Fruit fly (Drosophila melanogaster) whole organism, prepupa: ENCODE data around the gene CG13376.

Source experiments
- Blimp-1 ChIP-seq: fragments of 200-800 bp; sonication (Bioruptor generic); optimal IDR thresholded peaks from 3 replicates; lab custom pipeline; 2017; ENCODE audit warnings: missing biosample characterization, missing genetic modification characterization, mild to moderate bottlenecking, moderate library complexity, missing genetic modification reagents
- CG10631 ChIP-seq: fragments of 200-800 bp; sonication (Bioruptor generic); optimal IDR thresholded peaks from 2 replicates; lab custom pipeline; 2016; ENCODE audit warnings: missing biosample characterization, missing genetic modification characterization
- CG10669 ChIP-seq: fragments of 200-800 bp; sonication (Bioruptor generic); optimal IDR thresholded peaks from 3 replicates; lab custom pipeline; 2018; ENCODE audit warnings: missing biosample characterization, mild to moderate bottlenecking, missing genetic modification characterization, moderate library complexity
- CG11762 ChIP-seq: fragments of 200-800 bp; sonication (Bioruptor generic); optimal IDR thresholded peaks from 3 replicates; lab custom pipeline; 2016; ENCODE audit warnings: missing biosample characterization, missing genetic modification characterization; ENCODE audit not compliant: insufficient read depth
- CG11902 ChIP-seq: fragments of 200-800 bp; sonication (Bioruptor generic); optimal IDR thresholded peaks from 3 replicates; lab custom pipeline; 2016; ENCODE audit warnings: missing biosample characterization, missing genetic modification characterization
- CG15336 ChIP-seq: fragments of 200-800 bp; sonication (Bioruptor generic); IDR thresholded peaks from 2 replicates; pipeline ENCODE4 v1.3.6; 2022; ENCODE audit warnings: missing biosample characterization, missing genetic modification characterization
- CG3032 ChIP-seq: fragments of 200-800 bp; optimal IDR thresholded peaks from 2 replicates; lab custom pipeline; 2019; ENCODE audit warnings: missing biosample characterization, mild to moderate bottlenecking, missing genetic modification characterization, moderate library complexity
- CG31627 ChIP-seq: fragments of 200-800 bp; sonication (Bioruptor generic); optimal IDR thresholded peaks from 3 replicates; lab custom pipeline; 2016; ENCODE audit warnings: missing biosample characterization, missing genetic modification characterization
- CG32006 ChIP-seq: fragments of 200-800 bp; sonication (Bioruptor generic); optimal IDR thresholded peaks from 3 replicates; lab custom pipeline; 2017; ENCODE audit warnings: missing biosample characterization, mild to moderate bottlenecking, missing genetic modification characterization
- CG34406 ChIP-seq: fragments of 200-800 bp; sonication (Bioruptor generic); optimal IDR thresholded peaks from 3 replicates; lab custom pipeline; 2016; ENCODE audit warnings: missing biosample characterization, missing genetic modification characterization
- CG3919 ChIP-seq: fragments of 200-800 bp; sonication (Bioruptor generic); optimal IDR thresholded peaks from 3 replicates; lab custom pipeline; 2016; ENCODE audit warnings: missing biosample characterization, missing genetic modification characterization
- CG4318 ChIP-seq: fragments of 200-800 bp; sonication (Bioruptor generic); optimal IDR thresholded peaks from 3 replicates; lab custom pipeline; 2017; ENCODE audit warnings: missing biosample characterization, mild to moderate bottlenecking, missing genetic modification characterization
- CG6163 ChIP-seq: fragments of 200-800 bp; sonication (Bioruptor generic); IDR thresholded peaks from 3 replicates; pipeline ENCODE4 v1.3.6; 2022; ENCODE audit warnings: missing biosample characterization, missing genetic modification characterization
- CG6276 ChIP-seq: fragments of 200-800 bp; sonication (Bioruptor generic); optimal IDR thresholded peaks from 2 replicates; lab custom pipeline; 2017; ENCODE audit warnings: missing biosample characterization, mild to moderate bottlenecking, missing genetic modification characterization
- CG6792 ChIP-seq: fragments of 200-800 bp; sonication (Bioruptor generic); optimal IDR thresholded peaks from 3 replicates; lab custom pipeline; 2016; ENCODE audit warnings: missing biosample characterization, missing genetic modification characterization
- CG6808 ChIP-seq: fragments of 200-800 bp; sonication (Bioruptor generic); optimal IDR thresholded peaks from 3 replicates; lab custom pipeline; 2017; ENCODE audit warnings: missing biosample characterization, missing genetic modification characterization, mild to moderate bottlenecking, moderate library complexity, missing genetic modification reagents
- CG6854 ChIP-seq: fragments of 200-800 bp; sonication (Bioruptor generic); optimal IDR thresholded peaks from 2 replicates; lab custom pipeline; 2017; ENCODE audit warnings: missing biosample characterization, mild to moderate bottlenecking, missing genetic modification characterization
- CG7368 ChIP-seq: fragments of 200-800 bp; sonication (Bioruptor generic); optimal IDR thresholded peaks from 3 replicates; lab custom pipeline; 2016; ENCODE audit warnings: missing biosample characterization, missing genetic modification characterization
- CG8119 ChIP-seq: fragments of 200-800 bp; sonication (Bioruptor generic); IDR thresholded peaks from 3 replicates; pipeline ENCODE4 v1.3.6; 2022; ENCODE audit warnings: missing biosample characterization, missing genetic modification characterization
- CG8319 ChIP-seq: fragments of 200-800 bp; sonication (Bioruptor generic); optimal IDR thresholded peaks from 3 replicates; lab custom pipeline; 2016; ENCODE audit warnings: missing biosample characterization, missing genetic modification characterization
- CG8632 ChIP-seq: fragments of 200-800 bp; sonication (Bioruptor generic); optimal IDR thresholded peaks from 3 replicates; lab custom pipeline; 2016; ENCODE audit warnings: missing biosample characterization, missing genetic modification characterization
- CG9139 ChIP-seq: fragments of 200-800 bp; sonication (Bioruptor generic); optimal IDR thresholded peaks from 3 replicates; lab custom pipeline; 2017; ENCODE audit warnings: missing biosample characterization, mild to moderate bottlenecking, missing genetic modification characterization
- Eip75B ChIP-seq: fragments of 200-800 bp; sonication (Bioruptor generic); optimal IDR thresholded peaks from 3 replicates; lab custom pipeline; 2016; ENCODE audit warnings: missing biosample characterization, missing genetic modification characterization
- Eip93F ChIP-seq: fragments of 200-800 bp; sonication (Bioruptor generic); optimal IDR thresholded peaks from 2 replicates; lab custom pipeline; 2016; ENCODE audit warnings: missing biosample characterization, mild to moderate bottlenecking, missing genetic modification characterization
- Ets21C ChIP-seq: fragments of 200-800 bp; sonication (Bioruptor generic); optimal IDR thresholded peaks from 3 replicates; lab custom pipeline; 2016; ENCODE audit warnings: missing biosample characterization, missing genetic modification characterization
- Ets96B ChIP-seq: fragments of 200-800 bp; optimal IDR thresholded peaks from 2 replicates; lab custom pipeline; 2019; ENCODE audit warnings: missing biosample characterization, mild to moderate bottlenecking, missing genetic modification characterization, moderate library complexity
- Gug ChIP-seq: fragments of 200-800 bp; sonication (Bioruptor generic); IDR thresholded peaks from 2 replicates; pipeline ENCODE4 v1.3.6; 2022; ENCODE audit warnings: missing biosample characterization, missing genetic modification characterization
- Hr38 ChIP-seq: sonication (Bioruptor generic); optimal IDR thresholded peaks from 2 replicates; lab custom pipeline; 2016; ENCODE audit warnings: missing biosample characterization, missing genetic modification characterization
- Hr39 ChIP-seq: fragments of 200-800 bp; sonication (Bioruptor generic); optimal IDR thresholded peaks from 2 replicates; lab custom pipeline; 2016; ENCODE audit warnings: missing biosample characterization, missing genetic modification characterization
- Hr4 ChIP-seq: fragments of 200-800 bp; sonication (Bioruptor generic); optimal IDR thresholded peaks from 3 replicates; lab custom pipeline; 2016; ENCODE audit warnings: missing biosample characterization, missing genetic modification characterization
- Met ChIP-seq: fragments of 200-800 bp; sonication (Bioruptor generic); optimal IDR thresholded peaks from 3 replicates; lab custom pipeline; 2016; ENCODE audit warnings: missing biosample characterization, missing genetic modification characterization
- Smox ChIP-seq: fragments of 200-800 bp; sonication (Bioruptor generic); optimal IDR thresholded peaks from 3 replicates; lab custom pipeline; 2016; ENCODE audit warnings: missing biosample characterization, missing genetic modification characterization
- Sox102F ChIP-seq: fragments of 200-800 bp; sonication (Bioruptor generic); optimal IDR thresholded peaks from 2 replicates; lab custom pipeline; 2016; ENCODE audit warnings: missing biosample characterization, mild to moderate bottlenecking, missing genetic modification characterization
- Sox14 ChIP-seq: fragments of 200-800 bp; sonication (Bioruptor generic); optimal IDR thresholded peaks from 3 replicates; lab custom pipeline; 2016; ENCODE audit warnings: missing biosample characterization, missing genetic modification characterization
- Sox15 ChIP-seq: fragments of 200-800 bp; sonication (Bioruptor generic); optimal IDR thresholded peaks from 3 replicates; lab custom pipeline; 2016; ENCODE audit warnings: missing biosample characterization, missing genetic modification characterization
- achi ChIP-seq: fragments of 200-800 bp; sonication (Bioruptor generic); optimal IDR thresholded peaks from 3 replicates; lab custom pipeline; 2016; ENCODE audit warnings: missing biosample characterization, missing genetic modification characterization
- acj6 ChIP-seq: fragments of 200-800 bp; sonication (Bioruptor generic); optimal IDR thresholded peaks from 3 replicates; lab custom pipeline; 2016; ENCODE audit warnings: missing biosample characterization, missing genetic modification characterization
- dac ChIP-seq: fragments of 200-800 bp; sonication (Bioruptor generic); optimal IDR thresholded peaks from 2 replicates; lab custom pipeline; 2017; ENCODE audit warnings: missing biosample characterization, mild to moderate bottlenecking, missing genetic modification characterization
- dsx ChIP-seq: fragments of 200-800 bp; optimal IDR thresholded peaks from 3 replicates; lab custom pipeline; 2019; ENCODE audit warnings: missing biosample characterization, mild to moderate bottlenecking, missing genetic modification characterization, moderate library complexity; ENCODE audit not compliant: poor library complexity, severe bottlenecking
- eg ChIP-seq: fragments of 200-800 bp; sonication (Bioruptor generic); IDR thresholded peaks from 3 replicates; pipeline ENCODE4 v1.3.6; 2022; ENCODE audit warnings: missing biosample characterization, missing genetic modification characterization
- esn ChIP-seq: fragments of 200-800 bp; sonication (Bioruptor generic); optimal IDR thresholded peaks from 2 replicates; lab custom pipeline; 2016; ENCODE audit warnings: missing biosample characterization, mild to moderate bottlenecking, missing genetic modification characterization, moderate library complexity
- lz ChIP-seq: fragments of 200-800 bp; sonication (Bioruptor generic); optimal IDR thresholded peaks from 3 replicates; lab custom pipeline; 2016; ENCODE audit warnings: missing biosample characterization, missing genetic modification characterization
- net ChIP-seq: fragments of 200-800 bp; sonication (Bioruptor generic); optimal IDR thresholded peaks from 3 replicates; lab custom pipeline; 2016; ENCODE audit warnings: missing biosample characterization, missing genetic modification characterization
- pdm3 ChIP-seq: fragments of 200-800 bp; sonication (Bioruptor generic); optimal IDR thresholded peaks from 3 replicates; lab custom pipeline; 2016; ENCODE audit warnings: missing biosample characterization, missing genetic modification characterization
- salr ChIP-seq, 2 experiments: fragments of 200-800 bp; sonication (Bioruptor generic); optimal IDR thresholded peaks; 3 replicates each; lab custom pipeline; 2016 to 2018; ENCODE audit warnings: missing biosample characterization in 2 of 2, missing genetic modification characterization in 2 of 2, mild to moderate bottlenecking in 1 of 2
- spab ChIP-seq: fragments of 200-800 bp; sonication (Bioruptor generic); optimal IDR thresholded peaks from 2 replicates; lab custom pipeline; 2017; ENCODE audit warnings: missing biosample characterization, mild to moderate bottlenecking, missing genetic modification characterization, missing genetic modification reagents
- svp ChIP-seq: fragments of 200-800 bp; sonication (Bioruptor generic); peaks from one replicate; lab custom pipeline; 2016; ENCODE audit warnings: missing biosample characterization, missing genetic modification characterization
- topi ChIP-seq: fragments of 200-800 bp; sonication (Bioruptor generic); optimal IDR thresholded peaks from 3 replicates; lab custom pipeline; 2016; ENCODE audit warnings: missing biosample characterization, missing genetic modification characterization
- vri ChIP-seq: fragments of 200-800 bp; sonication (Bioruptor generic); optimal IDR thresholded peaks from 3 replicates; lab custom pipeline; 2016; ENCODE audit warnings: missing biosample characterization, mild to moderate bottlenecking, missing genetic modification characterization

Gene CG13376

DNA sequence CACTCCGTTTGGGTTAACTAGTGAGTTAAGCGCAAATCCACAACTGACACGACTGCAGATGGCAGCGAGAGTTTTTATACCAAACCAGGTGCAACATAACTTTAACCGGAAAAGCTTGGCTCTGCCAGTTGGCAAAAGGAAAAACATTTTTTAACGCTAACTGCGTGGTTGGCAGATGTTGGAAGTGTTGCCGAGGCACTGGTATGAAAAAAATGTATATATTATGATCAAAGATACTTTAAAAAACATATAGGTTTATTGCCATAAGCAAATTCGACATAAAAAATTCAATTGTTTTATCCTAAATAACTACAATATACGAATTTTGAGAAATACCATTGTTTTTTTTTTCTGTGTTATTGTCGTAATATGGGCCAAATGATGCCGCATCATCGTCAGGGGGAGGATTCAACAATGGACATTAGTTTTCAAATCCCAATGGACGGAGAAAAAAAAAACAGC lies at the start of gene CG13376 (continued):
- TF ChIP-seq Blimp-1 (no peak), lz (no peak), acj6 (GFP tag; lab: Kevin White, UChicago) (no peak), CG8119 (GFP tag; lab: Robert Waterston, UW) (peak; percentile 54; the same call in 1 of the 3 replicates), Smox (no peak), Hr38 (no peak), Hr39 (no peak)

DNA sequence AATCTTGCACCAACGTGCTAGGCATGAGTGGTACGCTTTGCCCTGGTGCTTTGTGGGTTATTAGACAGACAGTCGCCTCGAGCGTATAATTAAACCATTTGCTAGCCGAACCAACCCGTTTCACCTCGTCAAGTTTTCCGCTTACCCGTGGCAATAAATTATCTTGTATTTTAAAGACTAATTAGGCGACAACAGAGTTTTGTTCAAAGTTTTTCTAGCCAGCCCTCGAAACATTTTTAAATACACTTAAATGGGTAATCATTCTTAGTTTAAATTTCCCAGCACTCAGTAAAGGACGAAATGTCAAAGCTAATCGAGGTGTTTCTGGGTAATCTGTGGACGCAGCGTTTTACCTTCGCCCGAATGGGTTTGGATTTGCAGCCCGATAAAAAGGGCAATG lies 48.0 kb upstream of the CG13376 start, which contains the start of gene Or1a:
TSS of gene Or1a (plus strand) at position 301 of the 400 bp plus-strand sequence.
- TF ChIP-seq CG3032 (tag; lab: Kevin White, UChicago): no peak

DNA sequence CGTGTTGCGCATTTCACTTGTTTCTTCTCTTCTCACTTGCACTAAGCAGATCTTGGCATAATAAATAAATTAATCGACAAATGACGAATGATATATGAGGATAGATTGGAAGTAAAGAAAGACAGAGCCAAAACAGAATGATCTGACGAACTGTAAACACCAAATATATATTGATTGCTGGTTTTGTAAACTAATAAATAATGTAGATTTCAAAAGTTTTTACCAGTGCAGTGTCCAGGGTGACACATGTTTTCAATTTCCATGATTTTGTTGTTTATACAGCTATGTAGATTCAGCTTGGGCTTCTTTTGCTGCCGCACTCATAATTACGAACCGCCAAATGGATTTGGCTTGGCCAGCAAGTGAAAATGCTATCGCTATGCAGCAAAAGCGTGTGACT lies 44.5 kb upstream of the CG13376 start:
- no peak for TF ChIP-seq Hr38
- TF ChIP-seq esn (GFP tag; lab: Kevin White, UChicago): no peak
- no peak for TF ChIP-seq Sox15 (GFP tag; lab: Kevin White, UChicago)
- TF ChIP-seq CG32006 (GFP tag; lab: Kevin White, UChicago): peak; percentile 61
- no peak for TF ChIP-seq salr (GFP tag; optimal IDR thresholded peaks at IDR 0.05; lab: Kevin White, UChicago)
- no peak for TF ChIP-seq svp
- no peak for TF ChIP-seq dac
- no peak for TF ChIP-seq Ets96B (tag; lab: Kevin White, UChicago)
- no peak for TF ChIP-seq Ets21C (GFP tag; lab: Kevin White, UChicago)
- TF ChIP-seq CG3032 (tag; lab: Kevin White, UChicago): no peak
- TF ChIP-seq Hr39: no peak
- no peak for TF ChIP-seq Gug
- TF ChIP-seq CG10669 (GFP tag; lab: Kevin White, UChicago): no peak
- TF ChIP-seq CG6808: no peak
- no peak for TF ChIP-seq CG31627 (GFP tag; lab: Kevin White, UChicago)
- no peak for TF ChIP-seq CG10631 (GFP tag; lab: Kevin White, UChicago)
- TF ChIP-seq topi: no peak
- no peak for TF ChIP-seq spab (GFP tag; lab: Kevin White, UChicago)
- no peak for TF ChIP-seq CG6792 (GFP tag; lab: Kevin White, UChicago)
- no peak for TF ChIP-seq Met (GFP tag; lab: Kevin White, UChicago)
- no peak for TF ChIP-seq Sox14 (GFP tag; lab: Kevin White, UChicago)
- no peak for TF ChIP-seq vri (GFP tag; lab: Kevin White, UChicago)
- peak; percentile 54 for TF ChIP-seq Hr4 (GFP tag; lab: Kevin White, UChicago)
- TF ChIP-seq CG6163 (GFP tag; lab: Robert Waterston, UW): no peak
- TF ChIP-seq CG7368 (GFP tag; lab: Kevin White, UChicago): no peak
- TF ChIP-seq CG11902: no peak
- no peak for TF ChIP-seq CG6854 (GFP tag; lab: Kevin White, UChicago)
- TF ChIP-seq CG8632 (GFP tag; lab: Kevin White, UChicago): no peak
- no peak for TF ChIP-seq CG9139 (GFP tag; lab: Kevin White, UChicago)
- TF ChIP-seq CG8119 (GFP tag; lab: Robert Waterston, UW): 0 out of 3 replicates have a peak, but pooled peaks have one; percentile 47
- TF ChIP-seq CG3919 (GFP tag; lab: Kevin White, UChicago): no peak
- no peak for TF ChIP-seq Smox
- no peak for TF ChIP-seq CG34406 (GFP tag; lab: Kevin White, UChicago)
- peak; percentile 27; the same call in 1 of the 2 replicates for TF ChIP-seq CG15336
- peak; percentile 31 for TF ChIP-seq CG6276 (GFP tag; lab: Kevin White, UChicago)
- no peak for TF ChIP-seq pdm3 (GFP tag; lab: Kevin White, UChicago)
- peak; percentile 17 for TF ChIP-seq CG4318 (GFP tag; lab: Kevin White, UChicago)
- no peak for TF ChIP-seq eg (GFP tag; lab: Robert Waterston, UW)
- no peak for TF ChIP-seq net (GFP tag; lab: Kevin White, UChicago)
- TF ChIP-seq achi (GFP tag; lab: Kevin White, UChicago): no peak
- no peak for TF ChIP-seq Sox102F (GFP tag; lab: Kevin White, UChicago)
- no peak for TF ChIP-seq CG8319 (GFP tag; lab: Kevin White, UChicago)
- no peak for TF ChIP-seq CG11762
- TF ChIP-seq dsx: no peak
- TF ChIP-seq Eip75B (GFP tag; lab: Kevin White, UChicago): no peak
- no peak for TF ChIP-seq Eip93F
